Worm (Caenorhabditis elegans): ENCODE results near the gene C54D10.10.

The C54D10.10 gene

DNA sequence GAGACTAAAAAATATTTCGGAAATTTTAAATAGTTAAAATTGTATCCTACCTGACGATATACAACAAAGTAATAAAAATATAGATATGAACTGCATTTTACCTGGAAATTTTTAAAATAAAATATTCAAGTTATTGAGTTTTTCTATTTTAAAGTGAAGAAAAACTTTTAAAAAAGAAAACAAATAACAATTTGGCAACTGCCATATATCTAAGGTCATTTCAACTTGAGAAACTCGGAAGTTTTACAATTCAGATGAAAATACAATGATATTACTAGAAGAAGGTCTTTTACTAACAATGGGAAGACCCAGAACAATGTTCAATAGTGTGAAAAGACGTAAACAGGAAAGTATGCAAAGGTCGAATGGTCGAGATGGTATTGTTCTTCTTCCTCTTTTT is at the start of gene C54D10.10:
C54D10.10 (minus strand) TSS at position 101 of the 400 bp plus-strand sequence.
- TF ChIP-seq pes-1 (GFP tag; IDR thresholded peaks at IDR 0.05): no peak
- TF ChIP-seq hnd-1 (tag; optimal IDR thresholded peaks at IDR 0.05): no peak
- TF ChIP-seq tra-4 (tag; optimal IDR thresholded peaks at IDR 0.05): no peak
- TF ChIP-seq ets-7 (tag; optimal IDR thresholded peaks at IDR 0.05): no peak
- no peak for TF ChIP-seq hmg-4 (GFP tag; optimal IDR thresholded peaks at IDR 0.05)
- TF ChIP-seq hmbx-1 (tag; optimal IDR thresholded peaks at IDR 0.05): no peak
- TF ChIP-seq aly-1 (tag; optimal IDR thresholded peaks at IDR 0.05): no peak
- TF ChIP-seq sea-1 (GFP tag; conservative IDR thresholded peaks at IDR 0.05): no peak
- no peak for TF ChIP-seq flt-1 (GFP tag; IDR thresholded peaks at IDR 0.05)
- TF ChIP-seq F13C5.2 (tag; optimal IDR thresholded peaks at IDR 0.05): no peak
- TF ChIP-seq tbx-11 (GFP tag; IDR thresholded peaks at IDR 0.05): no peak
- no peak for TF ChIP-seq scrt-1 (GFP tag; IDR thresholded peaks at IDR 0.05)
- no peak for TF ChIP-seq tbx-37 (GFP tag; conservative IDR thresholded peaks at IDR 0.05)
- TF ChIP-seq ama-1 (optimal IDR thresholded peaks at IDR 0.05): no peak
- TF ChIP-seq B0310.2 (tag; optimal IDR thresholded peaks at IDR 0.05): no peak
- TF ChIP-seq ceh-36 (tag; optimal IDR thresholded peaks at IDR 0.05): no peak
- no peak for TF ChIP-seq ceh-13 (GFP tag; optimal IDR thresholded peaks at IDR 0.05)

DNA sequence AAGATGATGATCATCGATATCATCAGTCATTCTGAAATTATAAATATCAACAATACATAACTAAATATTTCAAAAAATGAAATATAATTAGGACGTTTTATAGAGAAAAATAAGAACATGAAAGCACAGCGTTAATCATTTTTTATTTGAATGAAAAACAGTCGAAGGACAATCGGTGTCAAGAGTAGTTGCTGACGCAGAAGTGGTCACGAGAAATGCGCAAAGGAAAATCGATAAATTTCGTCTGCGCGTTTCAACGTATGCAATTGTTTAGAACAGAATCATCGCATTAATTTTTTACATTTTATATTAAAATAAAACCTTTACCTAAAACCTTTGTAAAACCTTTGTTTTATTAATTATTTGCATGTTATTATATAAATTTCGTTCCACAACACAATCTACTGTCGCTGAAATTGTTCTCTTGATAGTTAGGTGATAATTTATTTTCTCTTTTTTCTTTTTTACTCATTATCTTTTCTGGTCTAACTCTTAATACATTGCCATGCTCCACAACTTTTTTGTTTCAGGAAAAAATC is 48.0 kb upstream of the C54D10.10 start, which contains the start of the genes W04D2.4 and rbm-25:
W04D2.4 (minus strand) TSS at position 31 of the 539 bp plus-strand sequence.
rbm-25 (plus strand) TSS at position 489 of the 539 bp plus-strand sequence.
- no peak for TF ChIP-seq ama-1 (optimal IDR thresholded peaks at IDR 0.05)
- no peak for TF ChIP-seq hmbx-1 (tag; optimal IDR thresholded peaks at IDR 0.05)
- no peak for TF ChIP-seq aly-1 (tag; optimal IDR thresholded peaks at IDR 0.05)
- TF ChIP-seq F13C5.2 (tag; optimal IDR thresholded peaks at IDR 0.05): peak; percentile 53

DNA sequence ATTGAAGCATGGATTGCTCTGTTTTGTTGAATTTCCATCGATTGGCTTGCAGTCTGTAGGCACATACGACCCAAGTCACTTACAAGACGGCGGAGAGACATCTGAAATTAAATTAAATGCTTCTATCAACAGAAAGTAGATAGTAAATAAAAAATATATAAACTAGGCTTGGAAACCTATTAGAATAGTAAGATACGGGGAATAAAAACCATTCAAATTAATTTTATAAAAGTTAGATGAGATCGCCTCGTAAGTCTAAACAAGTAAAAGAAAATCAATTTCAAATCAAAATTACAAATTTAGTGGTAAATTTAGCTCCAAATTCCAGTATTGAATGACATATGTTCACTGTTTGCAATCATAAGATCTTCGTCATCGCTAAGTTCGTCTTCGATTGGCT is 44.7 kb upstream of the C54D10.10 start, which contains the start of gene mrps-11:
mrps-11 (minus strand) TSS at position 101 of the 400 bp plus-strand sequence.
- no peak for TF ChIP-seq F13C5.2 (tag; optimal IDR thresholded peaks at IDR 0.05)
- TF ChIP-seq B0310.2 (tag; optimal IDR thresholded peaks at IDR 0.05): no peak
- TF ChIP-seq tbx-37 (GFP tag; conservative IDR thresholded peaks at IDR 0.05): no peak
- no peak for TF ChIP-seq flt-1 (GFP tag; IDR thresholded peaks at IDR 0.05)
- no peak for TF ChIP-seq ets-7 (tag; optimal IDR thresholded peaks at IDR 0.05)
- TF ChIP-seq scrt-1 (GFP tag; IDR thresholded peaks at IDR 0.05): no peak
- TF ChIP-seq pes-1 (GFP tag; IDR thresholded peaks at IDR 0.05): no peak
- TF ChIP-seq hnd-1 (tag; optimal IDR thresholded peaks at IDR 0.05): no peak
- TF ChIP-seq ceh-36 (tag; optimal IDR thresholded peaks at IDR 0.05): no peak
- no peak for TF ChIP-seq ceh-13 (GFP tag; optimal IDR thresholded peaks at IDR 0.05)
- TF ChIP-seq ama-1 (optimal IDR thresholded peaks at IDR 0.05): no peak
- TF ChIP-seq hmbx-1 (tag; optimal IDR thresholded peaks at IDR 0.05): no peak
- no peak for TF ChIP-seq aly-1 (tag; optimal IDR thresholded peaks at IDR 0.05)
- no peak for TF ChIP-seq tra-4 (tag; optimal IDR thresholded peaks at IDR 0.05)
- TF ChIP-seq hmg-4 (GFP tag; optimal IDR thresholded peaks at IDR 0.05): no peak
- no peak for TF ChIP-seq sea-1 (GFP tag; conservative IDR thresholded peaks at IDR 0.05)
- TF ChIP-seq tbx-11 (GFP tag; IDR thresholded peaks at IDR 0.05): no peak

DNA sequence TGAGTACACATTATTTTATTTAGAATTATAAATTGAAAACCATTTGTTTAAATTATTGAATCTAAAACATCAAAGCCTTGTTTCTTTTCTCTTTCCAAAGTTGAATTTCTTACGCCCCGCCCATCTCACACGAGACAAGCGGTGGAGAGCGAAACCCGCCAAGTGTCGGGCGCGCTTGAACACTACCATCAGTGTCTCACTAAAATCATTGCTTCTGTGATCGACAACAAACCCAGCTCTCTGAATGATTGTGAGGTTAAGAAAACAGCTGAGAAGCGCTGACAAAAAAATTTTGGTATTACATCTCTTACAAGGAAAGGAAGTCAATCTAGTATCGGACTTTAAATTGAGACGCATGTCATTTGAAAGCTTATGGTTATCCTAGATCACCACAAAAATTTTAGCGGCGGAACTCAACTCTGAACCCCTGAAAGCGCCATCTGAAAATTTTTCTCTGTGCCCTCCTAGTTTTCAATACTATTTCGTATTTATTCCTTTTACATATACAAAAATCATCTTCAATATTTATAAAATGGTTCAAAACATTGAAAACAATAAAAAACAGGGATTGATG is 41.4 kb upstream of the C54D10.10 start:
- TF ChIP-seq B0310.2 (tag; optimal IDR thresholded peaks at IDR 0.05): no peak
- TF ChIP-seq tbx-37 (GFP tag; conservative IDR thresholded peaks at IDR 0.05): 0 out of 2 replicates have a peak, but pooled peaks have one; percentile 9
- TF ChIP-seq flt-1 (GFP tag; IDR thresholded peaks at IDR 0.05): no peak

DNA sequence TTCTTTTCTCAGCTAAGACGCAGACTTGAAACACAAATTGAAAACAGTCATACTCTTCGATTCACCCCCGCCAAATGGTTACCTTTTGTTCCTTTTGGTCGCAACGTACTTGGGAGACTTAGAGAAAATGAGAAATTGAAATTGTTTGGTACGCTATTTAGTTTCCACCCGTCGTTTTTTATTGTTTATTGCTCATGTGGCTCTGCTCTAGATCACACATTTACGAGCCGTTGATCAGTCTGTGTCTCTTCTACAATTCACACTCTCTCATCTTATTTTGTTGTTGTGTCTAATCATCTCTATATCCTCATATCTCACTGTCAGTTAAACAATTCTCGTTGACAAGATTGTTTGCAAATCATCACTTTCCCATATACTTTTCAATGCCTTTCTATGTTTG is 38.2 kb upstream of the C54D10.10 start:
- TF ChIP-seq pes-1 (GFP tag; IDR thresholded peaks at IDR 0.05) (no peak), tbx-11 (GFP tag; IDR thresholded peaks at IDR 0.05) (no peak), F13C5.2 (tag; optimal IDR thresholded peaks at IDR 0.05) (no peak), ceh-13 (GFP tag; optimal IDR thresholded peaks at IDR 0.05) (no peak), aly-1 (tag; optimal IDR thresholded peaks at IDR 0.05) (no peak), B0310.2 (tag; optimal IDR thresholded peaks at IDR 0.05) (no peak), flt-1 (GFP tag; IDR thresholded peaks at IDR 0.05) (no peak), ets-7 (tag; optimal IDR thresholded peaks at IDR 0.05) (no peak), sea-1 (GFP tag; conservative IDR thresholded peaks at IDR 0.05) (no peak)

DNA sequence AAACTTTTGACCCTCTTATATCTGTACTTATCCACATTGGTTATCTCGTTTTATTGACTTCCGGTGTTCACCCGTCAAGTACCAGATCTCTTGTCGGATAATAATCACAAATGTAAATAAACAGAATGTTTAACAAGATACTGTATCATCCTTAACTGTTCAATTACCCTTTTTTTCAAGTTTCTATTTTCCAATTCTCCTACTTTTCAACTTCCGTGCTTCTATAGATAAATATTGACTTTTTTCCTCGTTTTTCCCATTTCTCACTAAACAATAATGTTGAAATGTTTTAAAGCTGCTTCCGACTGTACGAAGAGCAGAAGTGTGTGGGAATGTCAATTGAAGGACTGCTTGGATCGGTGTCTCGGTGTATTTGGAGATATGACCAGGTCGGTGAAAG is 37.1 kb upstream of the C54D10.10 start, which contains the start of gene inx-11:
inx-11 (plus strand) TSS at position 301 of the 400 bp plus-strand sequence.
- TF ChIP-seq ceh-36 (tag; optimal IDR thresholded peaks at IDR 0.05) (no peak), tbx-11 (GFP tag; IDR thresholded peaks at IDR 0.05) (no peak), pes-1 (GFP tag; IDR thresholded peaks at IDR 0.05) (no peak), flt-1 (GFP tag; IDR thresholded peaks at IDR 0.05) (no peak), B0310.2 (tag; optimal IDR thresholded peaks at IDR 0.05) (no peak), hnd-1 (tag; optimal IDR thresholded peaks at IDR 0.05) (no peak), sea-1 (GFP tag; conservative IDR thresholded peaks at IDR 0.05) (no peak), scrt-1 (GFP tag; IDR thresholded peaks at IDR 0.05) (no peak), hmg-4 (GFP tag; optimal IDR thresholded peaks at IDR 0.05) (no peak), ets-7 (tag; optimal IDR thresholded peaks at IDR 0.05) (no peak), F13C5.2 (tag; optimal IDR thresholded peaks at IDR 0.05) (no peak), aly-1 (tag; optimal IDR thresholded peaks at IDR 0.05) (no peak), ceh-13 (GFP tag; optimal IDR thresholded peaks at IDR 0.05) (no peak)

DNA sequence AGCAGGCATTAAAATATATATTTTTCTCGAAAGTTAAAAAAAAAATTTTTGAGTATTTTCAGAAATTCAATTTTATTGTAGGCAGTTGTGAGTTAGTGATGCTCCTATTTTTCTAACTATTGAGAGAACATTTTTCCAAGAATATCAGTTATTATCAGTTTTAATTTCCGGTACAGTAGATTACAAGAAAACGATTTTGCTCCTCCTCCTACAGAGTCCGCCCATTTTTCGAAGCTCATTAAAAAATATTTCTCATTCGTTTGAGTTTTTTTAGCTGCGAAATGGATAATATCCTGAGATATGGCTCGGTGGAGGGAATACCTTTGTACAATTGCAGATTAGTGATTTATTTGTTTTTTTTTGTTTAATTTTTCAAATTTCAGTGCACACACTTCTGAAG is 34.8 kb upstream of the C54D10.10 start, which contains the start of gene srt-39:
srt-39 (plus strand) TSS at position 301 of the 400 bp plus-strand sequence.
- TF ChIP-seq scrt-1 (GFP tag; IDR thresholded peaks at IDR 0.05) (no peak), pes-1 (GFP tag; IDR thresholded peaks at IDR 0.05) (no peak), sea-1 (GFP tag; conservative IDR thresholded peaks at IDR 0.05) (no peak), ceh-13 (GFP tag; optimal IDR thresholded peaks at IDR 0.05) (no peak), tbx-37 (GFP tag; conservative IDR thresholded peaks at IDR 0.05) (no peak)
